Worm (Caenorhabditis elegans) whole organism, L1 larva: ENCODE results near the gene pmp-1.

ENCODE experiments used
- C16A3.4 ChIP-seq: fragments of 150-350 bp; optimal IDR thresholded peaks from 2 replicates; lab custom pipeline; 2014; ENCODE audit warnings: missing biosample characterization, missing genetic modification characterization
- Y116A8C.19 ChIP-seq: sonication (generic microtip); optimal IDR thresholded peaks from 2 replicates; lab custom pipeline; 2016; ENCODE audit warnings: missing compliant biosample characterization, missing genetic modification characterization, borderline replicate concordance
- aha-1 ChIP-seq: fragments of 150-350 bp; optimal IDR thresholded peaks from 2 replicates; lab custom pipeline; 2014; ENCODE audit warnings: missing biosample characterization, missing genetic modification characterization
- alr-1 ChIP-seq: fragments of 200-800 bp; sonication (Bioruptor generic); optimal IDR thresholded peaks from 2 replicates; lab custom pipeline; 2018; ENCODE audit warnings: borderline replicate concordance, mild to moderate bottlenecking, missing genetic modification characterization, missing compliant biosample characterization
- ama-1 ChIP-seq: fragments of 150-350 bp; optimal IDR thresholded peaks from 2 replicates; lab custom pipeline; 2014
- blmp-1 ChIP-seq: fragments of 150-350 bp; optimal IDR thresholded peaks from 2 replicates; lab custom pipeline; 2014; ENCODE audit warnings: missing biosample characterization, missing genetic modification characterization
- ceh-82 ChIP-seq, 3 experiments: fragments of 150-350 bp in 1 of 3; sonication (generic microtip) in 2 of 3; optimal IDR thresholded peaks; 2 replicates each; lab custom pipeline; 2014 to 2017; ENCODE audit warnings: missing biosample characterization in 3 of 3, missing genetic modification characterization in 3 of 3
- ceh-88 ChIP-seq: fragments of 200-800 bp; sonication (Bioruptor generic); IDR thresholded peaks from 2 replicates; pipeline ENCODE4 v1.3.6; 2022; ENCODE audit warnings: missing genetic modification characterization, missing compliant biosample characterization
- dpl-1 ChIP-seq, 3 experiments: fragments of 150-350 bp in 2 of 3; sonication (generic microtip) in 1 of 3; optimal IDR thresholded peaks; 2 replicates each; lab custom pipeline; 2014 to 2017; ENCODE audit warnings: missing biosample characterization in 3 of 3, missing genetic modification characterization in 3 of 3, missing genetic modification reagents in 3 of 3
- dsc-1 ChIP-seq: sonication (generic microtip); optimal IDR thresholded peaks from 2 replicates; lab custom pipeline; 2016; ENCODE audit warnings: mild to moderate bottlenecking, missing genetic modification characterization, missing compliant biosample characterization
- efl-1 ChIP-seq, 4 experiments: fragments of 150-350 bp; optimal IDR thresholded peaks in 3 of 4; peaks in 1 of 4; 1 replicate in 1 of 4; 2 replicates in 3 of 4; lab custom pipeline; 2014; ENCODE audit warnings: missing biosample characterization in 2 of 4, missing genetic modification characterization in 2 of 4, missing genetic modification reagents in 2 of 4
- egl-27 ChIP-seq, 2 experiments: fragments of 150-350 bp in 1 of 2; sonication (generic microtip); optimal IDR thresholded peaks; 3 replicates each; lab custom pipeline; 2017 to 2018; ENCODE audit warnings: missing biosample characterization in 2 of 2, missing genetic modification characterization in 2 of 2, missing genetic modification reagents in 2 of 2
- elt-2 ChIP-seq: sonication (generic microtip); optimal IDR thresholded peaks from 2 replicates; lab custom pipeline; 2016; ENCODE audit warnings: missing genetic modification characterization, mild to moderate bottlenecking, inconsistent platforms, missing compliant biosample characterization, missing genetic modification reagents
- elt-3 ChIP-seq, 6 experiments: fragments of 150-350 bp in 1 of 6; sonication (generic microtip); optimal IDR thresholded peaks; 2 replicates each; lab custom pipeline; 2017 to 2018; ENCODE audit warnings: missing biosample characterization in 6 of 6, missing genetic modification characterization in 6 of 6, inconsistent platforms in 1 of 6
- fkh-4 ChIP-seq: sonication (generic microtip); optimal IDR thresholded peaks from 2 replicates; lab custom pipeline; 2016; ENCODE audit warnings: missing compliant biosample characterization, missing genetic modification characterization, borderline replicate concordance
- fos-1 ChIP-seq: fragments of 150-350 bp; optimal IDR thresholded peaks from 2 replicates; lab custom pipeline; 2014; ENCODE audit warnings: missing biosample characterization, missing genetic modification characterization
- grh-1 ChIP-seq: fragments of 200-800 bp; sonication (Bioruptor generic); IDR thresholded peaks from 2 replicates; pipeline ENCODE4 v1.3.6; 2022; ENCODE audit warnings: missing genetic modification reagents, missing genetic modification characterization, missing compliant biosample characterization
- hlh-4 ChIP-seq: sonication (generic microtip); optimal IDR thresholded peaks from 2 replicates; lab custom pipeline; 2016; ENCODE audit warnings: mild to moderate bottlenecking, missing genetic modification characterization, missing compliant biosample characterization
- jun-1 ChIP-seq: fragments of 150-350 bp; optimal IDR thresholded peaks from 2 replicates; lab custom pipeline; 2014; ENCODE audit warnings: missing biosample characterization, missing genetic modification reagents, missing genetic modification characterization
- lin-14 ChIP-seq: fragments of 200-800 bp; sonication (Bioruptor generic); optimal IDR thresholded peaks from 2 replicates; lab custom pipeline; 2018; ENCODE audit warnings: mild to moderate bottlenecking, missing genetic modification characterization, moderate library complexity, missing compliant biosample characterization
- lir-3 ChIP-seq: sonication (generic microtip); optimal IDR thresholded peaks from 2 replicates; lab custom pipeline; 2016; ENCODE audit warnings: mild to moderate bottlenecking, missing genetic modification characterization, moderate library complexity, missing compliant biosample characterization; ENCODE audit not compliant: poor library complexity
- lsy-2 ChIP-seq, 2 experiments: fragments of 150-350 bp; optimal IDR thresholded peaks; 2 replicates each; lab custom pipeline; 2014; ENCODE audit warnings: missing biosample characterization in 2 of 2, missing genetic modification characterization in 2 of 2
- mdl-1 ChIP-seq, 2 experiments: fragments of 150-350 bp; optimal IDR thresholded peaks; 2 replicates each; lab custom pipeline; 2014 to 2017; ENCODE audit warnings: missing biosample characterization in 2 of 2, missing genetic modification characterization in 2 of 2, inconsistent platforms in 1 of 2
- mep-1 ChIP-seq: fragments of 150-350 bp; optimal IDR thresholded peaks from 2 replicates; lab custom pipeline; 2014; ENCODE audit warnings: missing biosample characterization, missing genetic modification characterization
- nhr-11 ChIP-seq: fragments of 150-350 bp; optimal IDR thresholded peaks from 2 replicates; lab custom pipeline; 2014; ENCODE audit warnings: missing biosample characterization, missing genetic modification characterization
- nhr-19 ChIP-seq: fragments of 200-800 bp; sonication (Bioruptor generic); conservative IDR thresholded peaks from 2 replicates; pipeline ENCODE4 v1.3.6; 2022; ENCODE audit warnings: missing genetic modification characterization, missing compliant biosample characterization
- nhr-20 ChIP-seq: sonication (generic microtip); optimal IDR thresholded peaks from 2 replicates; lab custom pipeline; 2016; ENCODE audit warnings: mild to moderate bottlenecking, missing genetic modification characterization, missing compliant biosample characterization
- nhr-47 ChIP-seq: sonication (generic microtip); optimal IDR thresholded peaks from 2 replicates; lab custom pipeline; 2016; ENCODE audit warnings: mild to moderate bottlenecking, missing genetic modification characterization, moderate library complexity, missing compliant biosample characterization
- nhr-71 ChIP-seq: sonication (generic microtip); optimal IDR thresholded peaks from 2 replicates; lab custom pipeline; 2016; ENCODE audit warnings: mild to moderate bottlenecking, missing genetic modification characterization, moderate library complexity, missing compliant biosample characterization
- nhr-77 ChIP-seq: fragments of 150-350 bp; optimal IDR thresholded peaks from 2 replicates; lab custom pipeline; 2014; ENCODE audit warnings: missing biosample characterization, missing genetic modification characterization
- nhr-85 ChIP-seq: sonication (generic microtip); peaks from one replicate; lab custom pipeline; 2016; ENCODE audit warnings: missing genetic modification characterization, inconsistent platforms, missing compliant biosample characterization
- nhr-90 ChIP-seq: sonication (generic microtip); optimal IDR thresholded peaks from 2 replicates; lab custom pipeline; 2016; ENCODE audit warnings: mild to moderate bottlenecking, missing genetic modification characterization, missing compliant biosample characterization; ENCODE audit not compliant: poor library complexity
- pax-3 ChIP-seq: fragments of 200-800 bp; sonication (Bioruptor generic); optimal IDR thresholded peaks from 2 replicates; lab custom pipeline; 2018; ENCODE audit warnings: mild to moderate bottlenecking, missing genetic modification characterization, moderate library complexity, missing compliant biosample characterization
- pqm-1 ChIP-seq: sonication (generic microtip); optimal IDR thresholded peaks from 3 replicates; lab custom pipeline; 2017; ENCODE audit warnings: missing biosample characterization, missing genetic modification characterization
- rnt-1 ChIP-seq: sonication (generic microtip); optimal IDR thresholded peaks from 2 replicates; lab custom pipeline; 2016; ENCODE audit warnings: mild to moderate bottlenecking, missing genetic modification characterization, moderate library complexity, missing compliant biosample characterization
- snpc-4 ChIP-seq: fragments of 150-350 bp; optimal IDR thresholded peaks from 2 replicates; lab custom pipeline; 2014; ENCODE audit warnings: missing biosample characterization, missing genetic modification characterization
- snu-23 ChIP-seq: sonication (generic microtip); optimal IDR thresholded peaks from 2 replicates; lab custom pipeline; 2016; ENCODE audit warnings: missing genetic modification characterization, missing compliant biosample characterization
- sptf-1 ChIP-seq: fragments of 150-350 bp; optimal IDR thresholded peaks from 2 replicates; lab custom pipeline; 2014; ENCODE audit warnings: missing biosample characterization, missing genetic modification characterization
- swsn-7 ChIP-seq: sonication (generic microtip); optimal IDR thresholded peaks from 2 replicates; lab custom pipeline; 2016; ENCODE audit warnings: missing genetic modification characterization, missing compliant biosample characterization
- tbx-2 ChIP-seq: sonication (generic microtip); optimal IDR thresholded peaks from 2 replicates; lab custom pipeline; 2016; ENCODE audit warnings: missing genetic modification characterization, missing compliant biosample characterization
- tlp-1 ChIP-seq: fragments of 150-350 bp; optimal IDR thresholded peaks from 2 replicates; lab custom pipeline; 2014; ENCODE audit warnings: missing biosample characterization, missing genetic modification characterization
- unc-130 ChIP-seq: fragments of 150-350 bp; optimal IDR thresholded peaks from 2 replicates; lab custom pipeline; 2017; ENCODE audit warnings: missing biosample characterization, missing genetic modification characterization, inconsistent platforms
- vab-15 ChIP-seq: sonication (generic microtip); optimal IDR thresholded peaks from 2 replicates; lab custom pipeline; 2017; ENCODE audit warnings: missing genotype, mild to moderate bottlenecking, missing genetic modification characterization, missing compliant biosample characterization
- xbp-1 ChIP-seq: sonication (generic microtip); optimal IDR thresholded peaks from 2 replicates; lab custom pipeline; 2016; ENCODE audit warnings: missing genetic modification characterization, missing compliant biosample characterization
- ztf-11 ChIP-seq, 2 experiments: sonication (generic microtip); optimal IDR thresholded peaks; 2 replicates each; lab custom pipeline; 2016 to 2017; ENCODE audit warnings: missing genetic modification characterization in 2 of 2, missing biosample characterization in 1 of 2, missing compliant biosample characterization in 1 of 2
- ztf-4 ChIP-seq: fragments of 150-350 bp; optimal IDR thresholded peaks from 2 replicates; lab custom pipeline; 2014; ENCODE audit warnings: missing biosample characterization, missing genetic modification characterization

pmp-1 gene

ce11 chrII:6843680-6844079 lies 39.9 kb downstream of the pmp-1 start:
- TF ChIP-seq lin-14 (peak; percentile 66), ceh-88 (no peak), blmp-1 (tag; lab: Kevin White, UChicago) (peak; percentile 15), nhr-85 (peak; percentile 62), ceh-82 (tag; optimal IDR thresholded peaks at IDR 0.05; lab: Kevin White, UChicago) (peak in 1 of 3 experiments; percentile 7)

DNA sequence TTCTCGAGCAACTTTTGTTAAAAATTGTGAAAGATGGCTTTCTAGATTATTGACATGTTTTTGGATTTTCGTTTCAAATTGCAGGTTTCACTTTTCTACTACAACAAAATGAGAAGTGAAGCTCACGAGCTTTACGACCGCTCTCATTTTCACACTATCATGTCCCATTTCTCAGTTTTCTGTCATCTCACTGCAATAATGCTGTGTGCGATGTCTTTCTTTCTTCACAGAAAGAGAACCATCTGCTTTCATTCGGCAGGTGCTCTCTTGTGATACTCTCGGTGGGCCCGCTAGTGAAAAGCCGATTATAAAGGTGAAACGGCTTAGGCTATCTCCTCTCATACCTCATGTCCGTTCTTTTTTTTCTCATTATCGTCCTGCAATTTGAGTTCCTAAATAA lies 40.3 kb downstream of the pmp-1 start:
- no peak for TF ChIP-seq swsn-7 (tag; lab: Kevin White, UChicago)
- TF ChIP-seq ztf-11 (tag; optimal IDR thresholded peaks at IDR 0.05; lab: Kevin White, UChicago) = no peak
- TF ChIP-seq nhr-90 (tag; lab: Kevin White, UChicago) = no peak
- TF ChIP-seq rnt-1 (tag; lab: Kevin White, UChicago) = peak; percentile 47
- no peak for TF ChIP-seq nhr-85
- no peak for TF ChIP-seq fkh-4 (tag; lab: Kevin White, UChicago)
- peak in 1 of 2 experiments; percentile 45 for TF ChIP-seq egl-27 (tag; optimal IDR thresholded peaks at IDR 0.05; lab: Kevin White, UChicago)
- TF ChIP-seq nhr-11 = no peak
- TF ChIP-seq C16A3.4 (tag; lab: Kevin White, UChicago) = no peak
- TF ChIP-seq, all 84 proteins: peak for 2

DNA sequence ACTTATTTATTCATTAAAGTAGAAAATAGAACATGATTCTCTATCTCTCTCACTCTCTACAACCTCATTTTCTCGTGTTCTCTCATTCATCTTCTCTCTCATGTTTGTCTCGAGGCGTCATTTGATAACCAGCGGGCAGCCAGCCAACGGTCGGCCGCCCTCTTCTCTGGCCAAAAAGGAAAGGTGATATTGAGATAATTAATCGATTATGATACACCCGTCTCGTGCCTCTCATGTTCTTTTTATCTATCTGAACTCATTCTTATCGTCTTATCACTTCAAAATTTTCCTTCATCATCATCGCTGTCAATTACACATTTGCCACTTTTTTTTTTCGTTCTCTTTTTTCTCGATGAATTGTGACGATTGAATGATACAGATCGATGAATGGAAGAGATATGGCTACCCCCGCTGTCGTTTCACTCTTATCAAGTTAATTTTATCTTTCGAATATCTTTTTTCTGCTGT lies 40.9 kb downstream of the pmp-1 start:
- peak; percentile 94 for TF ChIP-seq nhr-71 (tag; lab: Kevin White, UChicago)
- no peak for TF ChIP-seq nhr-11
- no peak for TF ChIP-seq ztf-11 (tag; optimal IDR thresholded peaks at IDR 0.05; lab: Kevin White, UChicago)
- peak; percentile 26 for TF ChIP-seq nhr-77 (tag; lab: Kevin White, UChicago)
- TF ChIP-seq ceh-82 (tag; optimal IDR thresholded peaks at IDR 0.05; lab: Kevin White, UChicago) = peak in 2 of 3 experiments; percentile 7 to 14
- peak; percentile 64 to 68 for TF ChIP-seq lsy-2 (tag; optimal IDR thresholded peaks at IDR 0.05; lab: Kevin White, UChicago)
- TF ChIP-seq dpl-1 (GFP tag; optimal IDR thresholded peaks at IDR 0.05; lab: Kevin White, UChicago) = peak in 1 of 3 experiments; percentile 5
- peak; percentile 71 for TF ChIP-seq nhr-19 (GFP tag; lab: Robert Waterston, UW)
- no peak for TF ChIP-seq alr-1 (tag; lab: Kevin White, UChicago)
- peak; percentile 86 for TF ChIP-seq nhr-90 (tag; lab: Kevin White, UChicago)
- TF ChIP-seq nhr-47 = peak; percentile 66
- TF ChIP-seq hlh-4 (tag; lab: Kevin White, UChicago) = no peak
- peak; percentile 52 for TF ChIP-seq lir-3 (tag; lab: Kevin White, UChicago)
- peak; percentile 11 for TF ChIP-seq fos-1
- TF ChIP-seq tbx-2 (tag; lab: Kevin White, UChicago) = peak; percentile 85
- peak; percentile 70 for TF ChIP-seq pqm-1 (tag; lab: Kevin White, UChicago)
- no peak for TF ChIP-seq vab-15 (tag; lab: Kevin White, UChicago)
- peak; percentile 98 for TF ChIP-seq elt-2 (tag; lab: Kevin White, UChicago)
- no peak for TF ChIP-seq sptf-1 (tag; lab: Kevin White, UChicago)
- peak; percentile 99 for TF ChIP-seq nhr-85
- no peak for TF ChIP-seq Y116A8C.19
- no peak for TF ChIP-seq snpc-4 (tag; lab: Kevin White, UChicago)
- peak; percentile 43 for TF ChIP-seq rnt-1 (tag; lab: Kevin White, UChicago)
- no peak for TF ChIP-seq mep-1 (tag; lab: Kevin White, UChicago)
- TF ChIP-seq xbp-1 (tag; lab: Kevin White, UChicago) = peak; percentile 8
- peak; percentile 95 for TF ChIP-seq lin-14
- peak; percentile 20 for TF ChIP-seq pax-3 (tag; lab: Kevin White, UChicago)
- TF ChIP-seq unc-130 (tag; lab: Kevin White, UChicago) = no peak
- TF ChIP-seq snu-23 (GFP tag; lab: Kevin White, UChicago) = peak; percentile 83
- peak in 5 of 6 experiments; percentile 72 to 99 (median 89) for TF ChIP-seq elt-3 (tag; optimal IDR thresholded peaks at IDR 0.05; lab: Kevin White, UChicago)
- peak; percentile 16 for TF ChIP-seq tlp-1
- TF ChIP-seq grh-1 (GFP tag; lab: Robert Waterston, UW) = peak; percentile 53; the same call in 1 of the 2 replicates
- TF ChIP-seq aha-1 (tag; lab: Kevin White, UChicago) = no peak
- peak; percentile 94 for TF ChIP-seq nhr-20
- no peak for TF ChIP-seq ama-1
- TF ChIP-seq swsn-7 (tag; lab: Kevin White, UChicago) = peak; percentile 30
- TF ChIP-seq blmp-1 (tag; lab: Kevin White, UChicago) = peak; percentile 89
- TF ChIP-seq dsc-1 (tag; lab: Kevin White, UChicago) = peak; percentile 58
- peak in 1 of 2 experiments; percentile 78 for TF ChIP-seq mdl-1 (tag; optimal IDR thresholded peaks at IDR 0.05; lab: Kevin White, UChicago)
- TF ChIP-seq ztf-4 = peak; percentile 40
- TF ChIP-seq efl-1 (optimal IDR thresholded peaks at IDR 0.05; lab: Kevin White, UChicago) = peak in 1 of 2 experiments; percentile 28
- peak in 1 of 2 experiments; percentile 90 for TF ChIP-seq efl-1 (GFP tag; optimal IDR thresholded peaks at IDR 0.05 in 1 of 2; lab: Kevin White, UChicago)
- TF ChIP-seq jun-1 (tag; lab: Kevin White, UChicago) = peak; percentile 73
